Worm (Caenorhabditis elegans) whole organism, L3 larva: ENCODE data around the gene C44F1.1.

Experiments used
- R02D3.7 ChIP-seq: fragments of 150-350 bp; optimal IDR thresholded peaks from 2 replicates; lab custom pipeline; 2014; ENCODE audit warnings: missing biosample characterization, missing genetic modification characterization
- ZK546.5 ChIP-seq: sonication (generic microtip); optimal IDR thresholded peaks from 2 replicates; lab custom pipeline; 2017; ENCODE audit warnings: missing biosample characterization, missing genetic modification characterization
- aly-2 ChIP-seq: fragments of 150-350 bp; optimal IDR thresholded peaks from 2 replicates; lab custom pipeline; 2014; ENCODE audit warnings: missing biosample characterization, missing genetic modification characterization
- ama-1 ChIP-seq: fragments of 150-350 bp; optimal IDR thresholded peaks from 2 replicates; lab custom pipeline; 2018
- ceh-16 ChIP-seq: sonication (generic microtip); optimal IDR thresholded peaks from 2 replicates; lab custom pipeline; 2017; ENCODE audit warnings: missing biosample characterization, missing genetic modification characterization
- ceh-82 ChIP-seq: fragments of 150-350 bp; optimal IDR thresholded peaks from 2 replicates; lab custom pipeline; 2014; ENCODE audit warnings: missing biosample characterization, missing genetic modification characterization
- ceh-9 ChIP-seq: sonication (generic microtip); optimal IDR thresholded peaks from 2 replicates; lab custom pipeline; 2018; ENCODE audit warnings: missing biosample characterization, missing genetic modification characterization
- daf-12 ChIP-seq: fragments of 150-350 bp; optimal IDR thresholded peaks from 2 replicates; lab custom pipeline; 2014; ENCODE audit warnings: missing biosample characterization, missing genetic modification reagents, missing genetic modification characterization
- egl-5 ChIP-seq: fragments of 150-350 bp; optimal IDR thresholded peaks from 2 replicates; lab custom pipeline; 2017; ENCODE audit warnings: missing biosample characterization, missing genetic modification reagents, missing genetic modification characterization, inconsistent platforms
- elt-1 ChIP-seq: fragments of 150-350 bp; optimal IDR thresholded peaks from 2 replicates; lab custom pipeline; 2014; ENCODE audit warnings: missing biosample characterization, missing genetic modification characterization
- elt-2 ChIP-seq: sonication (generic microtip); optimal IDR thresholded peaks from 2 replicates; lab custom pipeline; 2016; ENCODE audit warnings: missing genetic modification reagents, mild to moderate bottlenecking, missing genetic modification characterization, missing compliant biosample characterization
- elt-3 ChIP-seq, 3 experiments: fragments of 150-350 bp in 1 of 3; sonication (generic microtip) in 2 of 3; optimal IDR thresholded peaks; 2 replicates in 2 of 3; 4 replicates in 1 of 3; lab custom pipeline; 2014 to 2017; ENCODE audit warnings: missing biosample characterization in 3 of 3, missing genetic modification characterization in 3 of 3
- fkh-10 ChIP-seq: sonication (generic microtip); optimal IDR thresholded peaks from 2 replicates; lab custom pipeline; 2017; ENCODE audit warnings: missing biosample characterization, missing genetic modification reagents, missing genetic modification characterization
- fkh-2 ChIP-seq: fragments of 150-350 bp; optimal IDR thresholded peaks from 2 replicates; lab custom pipeline; 2014; ENCODE audit warnings: missing biosample characterization, missing genetic modification reagents, missing genetic modification characterization
- fos-1 ChIP-seq: fragments of 150-350 bp; optimal IDR thresholded peaks from 2 replicates; lab custom pipeline; 2014; ENCODE audit warnings: missing biosample characterization, missing genetic modification characterization
- hmg-11 ChIP-seq: sonication (generic microtip); optimal IDR thresholded peaks from 2 replicates; lab custom pipeline; 2016; ENCODE audit warnings: missing genetic modification characterization, missing compliant biosample characterization
- jun-1 ChIP-seq: fragments of 150-350 bp; optimal IDR thresholded peaks from 2 replicates; lab custom pipeline; 2014; ENCODE audit warnings: missing biosample characterization, missing genetic modification reagents, missing genetic modification characterization
- lsy-12 ChIP-seq: sonication (generic microtip); optimal IDR thresholded peaks from 2 replicates; lab custom pipeline; 2016; ENCODE audit warnings: mild to moderate bottlenecking, missing genetic modification characterization, missing compliant biosample characterization
- mdl-1 ChIP-seq: fragments of 150-350 bp; optimal IDR thresholded peaks from 2 replicates; lab custom pipeline; 2014; ENCODE audit warnings: missing biosample characterization, missing genetic modification characterization
- nfya-1 ChIP-seq: sonication (generic microtip); optimal IDR thresholded peaks from 2 replicates; lab custom pipeline; 2017; ENCODE audit warnings: missing genetic modification characterization, mild to moderate bottlenecking, missing compliant biosample characterization, antibody characterized with exemption, moderate library complexity; ENCODE audit not compliant: insufficient read depth
- nhr-12 ChIP-seq: fragments of 150-350 bp; optimal IDR thresholded peaks from 2 replicates; lab custom pipeline; 2014; ENCODE audit warnings: missing biosample characterization, missing genetic modification characterization
- nhr-23 ChIP-seq: fragments of 150-350 bp; optimal IDR thresholded peaks from 2 replicates; lab custom pipeline; 2014; ENCODE audit warnings: missing biosample characterization, missing genetic modification reagents, missing genetic modification characterization
- nhr-237 ChIP-seq: fragments of 150-350 bp; optimal IDR thresholded peaks from 2 replicates; lab custom pipeline; 2014; ENCODE audit warnings: missing biosample characterization, missing genetic modification characterization
- nhr-25 ChIP-seq: sonication (generic microtip); optimal IDR thresholded peaks from 2 replicates; lab custom pipeline; 2017; ENCODE audit warnings: missing biosample characterization, missing genetic modification characterization
- nhr-28 ChIP-seq: fragments of 150-350 bp; optimal IDR thresholded peaks from 2 replicates; lab custom pipeline; 2014; ENCODE audit warnings: missing biosample characterization, missing genetic modification characterization
- nhr-43 ChIP-seq: sonication (generic microtip); optimal IDR thresholded peaks from 2 replicates; lab custom pipeline; 2016; ENCODE audit warnings: mild to moderate bottlenecking, missing genetic modification characterization, missing compliant biosample characterization; ENCODE audit not compliant: poor library complexity, severe bottlenecking
- nhr-67 ChIP-seq: fragments of 150-350 bp; optimal IDR thresholded peaks from 2 replicates; lab custom pipeline; 2014; ENCODE audit warnings: missing biosample characterization, missing genetic modification characterization
- nhr-77 ChIP-seq: fragments of 150-350 bp; optimal IDR thresholded peaks from 2 replicates; lab custom pipeline; 2014; ENCODE audit warnings: missing biosample characterization, missing genetic modification characterization
- pha-4 ChIP-seq: fragments of 150-350 bp; optimal IDR thresholded peaks from 2 replicates; lab custom pipeline; 2014; ENCODE audit warnings: missing biosample characterization, missing genetic modification reagents, missing genetic modification characterization
- pqm-1 ChIP-seq: fragments of 150-350 bp; optimal IDR thresholded peaks from 2 replicates; lab custom pipeline; 2017; ENCODE audit warnings: missing biosample characterization, missing genetic modification characterization, inconsistent platforms
- sea-2 ChIP-seq: fragments of 150-350 bp; sonication (generic microtip); optimal IDR thresholded peaks from 4 replicates; lab custom pipeline; 2014; ENCODE audit warnings: missing biosample characterization, missing genetic modification reagents, missing genetic modification characterization
- skn-1 ChIP-seq: fragments of 150-350 bp; optimal IDR thresholded peaks from 2 replicates; lab custom pipeline; 2014; ENCODE audit warnings: missing biosample characterization, missing genetic modification characterization
- snpc-4 ChIP-seq: fragments of 150-350 bp; optimal IDR thresholded peaks from 2 replicates; lab custom pipeline; 2014; ENCODE audit warnings: missing biosample characterization, missing genetic modification characterization
- tbx-2 ChIP-seq: sonication (generic microtip); optimal IDR thresholded peaks from 2 replicates; lab custom pipeline; 2016; ENCODE audit warnings: mild to moderate bottlenecking, missing genetic modification characterization, missing compliant biosample characterization
- unc-62 ChIP-seq: fragments of 150-350 bp; sonication (generic microtip); optimal IDR thresholded peaks from 4 replicates; lab custom pipeline; 2014; ENCODE audit warnings: missing biosample characterization, missing genetic modification reagents, missing genetic modification characterization
- zag-1 ChIP-seq: fragments of 150-350 bp; optimal IDR thresholded peaks from 2 replicates; lab custom pipeline; 2014; ENCODE audit warnings: missing biosample characterization, missing genetic modification characterization

The C44F1.1 gene

DNA sequence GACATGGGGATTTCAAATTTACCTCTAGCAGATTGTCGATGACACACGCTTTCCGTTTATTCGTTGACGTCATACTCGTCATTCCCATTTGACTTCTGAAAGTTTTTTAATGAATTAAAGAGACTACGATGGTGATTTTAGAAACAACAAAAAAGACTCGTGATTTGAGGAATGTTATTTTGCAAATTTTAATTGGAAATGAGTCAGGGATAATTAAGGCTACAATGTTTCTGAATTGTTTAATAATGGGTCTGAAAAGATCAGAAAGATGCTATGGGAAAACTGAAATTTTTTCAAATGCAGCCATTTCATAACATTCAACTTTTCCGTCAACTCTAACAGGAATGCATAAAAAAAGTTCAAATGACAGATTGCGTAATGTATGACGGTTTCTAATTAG lies at the start of gene C44F1.1:
Gene C44F1.1 (minus strand): TSS at position 101 of the 400 bp plus-strand sequence.
- TF ChIP-seq lsy-12: no peak
- no peak for TF ChIP-seq pqm-1 (tag; lab: Kevin White, UChicago)
- TF ChIP-seq nhr-28: no peak
- TF ChIP-seq jun-1 (tag; lab: Kevin White, UChicago): no peak
- TF ChIP-seq fkh-10 (GFP tag; lab: Kevin White, UChicago): no peak
- TF ChIP-seq pha-4 (tag; lab: Kevin White, UChicago): no peak
- no peak for TF ChIP-seq egl-5 (tag; lab: Kevin White, UChicago)
- no peak for TF ChIP-seq nhr-77
- TF ChIP-seq ceh-16 (tag; lab: Kevin White, UChicago): no peak
- TF ChIP-seq elt-3 (tag; optimal IDR thresholded peaks at IDR 0.05; lab: Kevin White, UChicago): no peak
- no peak for TF ChIP-seq zag-1 (tag; lab: Kevin White, UChicago)
- no peak for TF ChIP-seq nhr-12
- no peak for TF ChIP-seq nfya-1 (tag; lab: Kevin White, UChicago)
- TF ChIP-seq skn-1 (tag; lab: Kevin White, UChicago): no peak
- TF ChIP-seq fkh-2 (tag; lab: Kevin White, UChicago): no peak
- no peak for TF ChIP-seq nhr-237 (tag; lab: Kevin White, UChicago)
- no peak for TF ChIP-seq nhr-67 (tag; lab: Kevin White, UChicago)
- no peak for TF ChIP-seq aly-2
- no peak for TF ChIP-seq sea-2

DNA sequence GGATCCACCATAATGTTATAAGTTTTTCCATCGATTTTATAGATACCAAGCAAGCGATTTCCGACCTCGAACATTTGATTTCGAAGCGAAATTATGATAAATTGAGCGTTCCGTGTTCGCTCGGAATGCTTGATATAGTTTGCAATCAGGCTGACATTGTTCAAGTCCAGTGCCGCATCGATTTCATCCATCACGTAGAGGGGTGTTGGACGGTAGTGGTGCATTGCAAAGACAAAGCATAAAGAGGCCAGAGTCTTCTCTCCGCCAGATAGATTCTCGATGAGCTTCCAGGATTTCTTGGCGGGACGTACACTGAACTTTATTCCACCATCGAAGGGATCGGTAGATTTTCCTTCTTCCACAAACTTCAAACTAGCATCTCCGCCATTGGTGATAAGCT lies 49.1 kb upstream of the C44F1.1 start:
- TF ChIP-seq ceh-9 (tag; lab: Kevin White, UChicago) (no peak), aly-2 (no peak), nhr-25 (no peak), nhr-237 (tag; lab: Kevin White, UChicago) (no peak), snpc-4 (tag; lab: Kevin White, UChicago) (no peak), tbx-2 (tag; lab: Kevin White, UChicago) (no peak), daf-12 (no peak), unc-62 (no peak), nhr-77 (no peak), hmg-11 (no peak), fos-1 (tag; lab: Kevin White, UChicago) (no peak), nhr-12 (no peak)

DNA sequence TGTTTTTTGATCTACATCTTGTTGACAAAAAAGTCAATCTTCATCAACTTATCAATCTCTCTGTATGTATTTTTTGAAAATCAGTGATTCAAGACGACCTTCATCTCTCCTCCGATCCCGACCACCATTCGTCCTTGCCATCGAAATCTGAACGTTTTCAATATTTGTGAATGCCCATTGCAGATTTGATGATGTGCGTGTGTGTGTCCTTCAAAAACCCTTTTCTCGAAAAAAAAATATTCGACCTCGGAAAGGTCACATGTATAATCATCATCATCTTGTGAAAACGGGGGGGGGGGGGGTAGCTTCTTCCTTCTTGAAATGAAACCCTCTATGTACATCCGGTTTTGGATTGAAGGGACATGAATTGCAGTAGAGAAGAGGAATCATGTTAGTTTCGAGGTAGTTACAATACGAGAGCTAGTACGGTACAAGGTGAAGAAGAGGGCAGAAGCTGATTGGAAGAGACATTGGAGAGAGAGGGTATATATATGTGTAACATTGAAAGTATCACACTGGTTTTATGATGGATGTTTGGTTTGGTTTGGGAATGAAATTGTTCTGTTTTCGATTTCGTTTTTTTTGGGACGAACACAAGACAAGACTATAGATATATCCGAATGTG lies 47.1 kb upstream of the C44F1.1 start:
- TF ChIP-seq elt-3 (tag; optimal IDR thresholded peaks at IDR 0.05; lab: Kevin White, UChicago): peak in 1 of 3 experiments; percentile 25
- no peak for TF ChIP-seq fkh-10 (GFP tag; lab: Kevin White, UChicago)
- peak; percentile 62 for TF ChIP-seq nfya-1 (tag; lab: Kevin White, UChicago)
- TF ChIP-seq R02D3.7: no peak
- TF ChIP-seq elt-1 (tag; lab: Kevin White, UChicago): peak; percentile 38
- TF ChIP-seq nhr-25: peak; percentile 94

DNA sequence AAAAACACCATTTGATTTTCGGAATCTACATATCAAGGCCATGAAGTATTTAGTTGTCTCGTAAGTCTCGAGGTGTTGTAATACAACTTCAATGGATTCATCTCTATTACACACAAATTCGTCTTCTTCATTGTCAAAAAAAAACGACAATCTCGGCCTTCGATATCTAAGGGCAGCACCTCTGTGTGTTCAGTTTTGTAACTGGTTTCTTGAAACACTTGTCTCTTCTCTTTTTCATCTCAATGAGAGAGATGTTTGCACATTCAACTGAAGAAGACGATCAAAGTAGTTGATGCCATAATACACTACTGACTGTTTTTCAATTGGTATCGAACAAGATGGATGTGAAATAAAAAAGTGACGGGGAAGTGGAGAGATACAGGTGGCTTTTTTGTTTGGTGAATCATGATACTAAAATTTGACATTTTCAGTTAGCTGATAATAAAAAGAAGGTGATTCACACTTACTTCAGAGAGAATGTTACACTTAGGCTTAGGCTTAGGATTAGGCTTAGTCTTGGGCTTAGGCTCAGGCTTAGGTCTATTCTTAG lies 46.1 kb upstream of the C44F1.1 start:
- TF ChIP-seq nhr-25 (peak; percentile 85), elt-2 (tag; lab: Kevin White, UChicago) (no peak), nhr-43 (peak; percentile 17)

DNA sequence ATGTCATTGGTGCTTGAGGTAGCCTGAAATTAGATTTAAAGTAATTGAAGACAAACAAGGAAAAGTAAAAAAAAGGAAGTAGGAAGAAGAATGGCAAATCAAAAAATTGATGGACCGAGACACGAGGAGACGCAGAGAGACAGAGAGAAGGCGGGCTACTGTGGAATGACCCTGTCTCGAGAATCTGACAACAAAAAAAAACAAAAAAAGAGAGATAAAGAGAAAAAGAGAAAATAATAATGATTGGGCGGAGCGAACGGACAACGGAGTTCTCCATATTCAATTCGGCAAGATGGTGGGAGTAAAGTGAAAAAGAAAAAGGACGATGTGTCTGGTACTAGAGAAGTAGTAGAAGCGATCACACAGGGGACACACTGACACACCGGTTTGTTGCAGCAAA lies 43.6 kb upstream of the C44F1.1 start, which contains the start of gene toh-1:
Gene toh-1 (minus strand): TSS at position 23 of the 400 bp plus-strand sequence.
- peak; percentile 31 for TF ChIP-seq nhr-23 (tag; lab: Kevin White, UChicago)
- TF ChIP-seq ama-1: peak; percentile 29
- peak; percentile 22 for TF ChIP-seq nhr-25
- no peak for TF ChIP-seq nfya-1 (tag; lab: Kevin White, UChicago)

DNA sequence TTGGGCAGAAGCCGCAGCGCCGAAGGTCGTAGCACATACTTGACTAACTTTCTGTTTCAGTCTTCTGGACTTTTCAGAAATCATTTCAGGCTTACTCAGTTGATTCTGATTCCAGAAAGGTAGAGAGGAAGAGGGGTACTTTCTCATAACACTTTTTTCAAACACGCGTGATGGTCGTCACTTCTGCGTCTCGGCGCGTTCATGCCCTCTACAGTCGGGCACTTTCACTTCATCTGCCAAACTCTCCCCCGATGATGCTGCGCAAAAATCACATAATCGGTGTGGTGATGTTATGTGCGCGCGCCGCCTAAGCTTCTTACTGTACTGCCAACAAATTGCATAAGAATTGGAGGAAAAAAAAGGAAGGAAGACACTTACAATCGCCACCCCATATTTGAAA lies 42.2 kb upstream of the C44F1.1 start:
- TF ChIP-seq ZK546.5 (tag; lab: Kevin White, UChicago) (no peak), pha-4 (tag; lab: Kevin White, UChicago) (no peak), nhr-237 (tag; lab: Kevin White, UChicago) (no peak), sea-2 (no peak), egl-5 (tag; lab: Kevin White, UChicago) (no peak), skn-1 (tag; lab: Kevin White, UChicago) (no peak), mdl-1 (tag; lab: Kevin White, UChicago) (no peak), nhr-43 (peak; percentile 1), nhr-25 (peak; percentile 74), ceh-82 (tag; lab: Kevin White, UChicago) (no peak), elt-2 (tag; lab: Kevin White, UChicago) (no peak), ceh-16 (tag; lab: Kevin White, UChicago) (no peak)
